Fruit fly (Drosophila melanogaster) Kc167 (cell line): Measurements from ENCODE around the gene Ldsdh1.
A peak's percentile ranks its signal among the peaks of the same experiment; 100 is the strongest.

Source experiments
- Myc ChIP-seq: fragments of >200 bp; optimal IDR thresholded peaks from 2 replicates; lab custom pipeline; 2017; ENCODE audit warnings: missing external identifiers
- Sin3A ChIP-seq: fragments of >200 bp; optimal IDR thresholded peaks from 2 replicates; lab custom pipeline; 2018; ENCODE audit warnings: missing external identifiers
- h ChIP-seq: fragments of >200 bp; optimal IDR thresholded peaks from 3 replicates; lab custom pipeline; 2018; ENCODE audit warnings: missing external identifiers
- insv ChIP-seq: fragments of >200 bp; optimal IDR thresholded peaks from 3 replicates; lab custom pipeline; 2018; ENCODE audit warnings: missing external identifiers
- psq ChIP-seq: fragments of >200 bp; optimal IDR thresholded peaks from 2 replicates; lab custom pipeline; 2017; ENCODE audit warnings: missing external identifiers
- ttk ChIP-seq: sonication (Bioruptor generic); optimal IDR thresholded peaks from 2 replicates; lab custom pipeline; 2017; ENCODE audit warnings: missing external identifiers

Ldsdh1 gene

dm6 chrX:8092075-8092682 is 10.8 kb upstream of the Ldsdh1 start:
- TF ChIP-seq insv (no peak), Sin3A (no peak), ttk (no peak), Myc (lab: Kevin White, UChicago) (no peak), psq (no peak), h (lab: Kevin White, UChicago) (no peak)

dm6 chrX:8091017-8091620 is 9.7 kb upstream of the Ldsdh1 start:
- TF ChIP-seq insv, result no peak

dm6 chrX:8087113-8087512 is 5.7 kb upstream of the Ldsdh1 start, which contains the start of gene CG2256:
Gene CG2256 (minus strand): TSS chrX:8087213.
- no peak for TF ChIP-seq Sin3A
- TF ChIP-seq ttk, result no peak
- no peak for TF ChIP-seq psq
- no peak for TF ChIP-seq insv
- no peak for TF ChIP-seq h (lab: Kevin White, UChicago)
- no peak for TF ChIP-seq Myc (lab: Kevin White, UChicago)

dm6 chrX:8080174-8080573 is 1.2 kb downstream of the Ldsdh1 start:
- TF ChIP-seq ttk (no peak), insv (no peak), h (lab: Kevin White, UChicago) (no peak), psq (no peak), Myc (lab: Kevin White, UChicago) (no peak), Sin3A (no peak)

dm6 chrX:8075300-8075927 is 6.0 kb downstream of the Ldsdh1 start, which contains the start of the genes Upf2 and CG1571:
Gene Upf2 (minus strand): TSS chrX:8075466.
Gene CG1571 (plus strand): TSS chrX:8075877.
- no peak for TF ChIP-seq ttk
- no peak for TF ChIP-seq psq
- TF ChIP-seq Sin3A, result no peak
- no peak for TF ChIP-seq h (lab: Kevin White, UChicago)
- TF ChIP-seq Myc (lab: Kevin White, UChicago), result no peak
- TF ChIP-seq insv, result no peak

- TF ChIP-seq ttk (no peak), insv (no peak), h (lab: Kevin White, UChicago) (no peak), Myc (lab: Kevin White, UChicago) (no peak), Sin3A (no peak), psq (no peak)
These were observed 18.2 kb downstream of the Ldsdh1 start for dm6 chrX:8063223-8063674.

dm6 chrX:8062180-8062480 is 19.3 kb downstream of the Ldsdh1 start:
- no peak for TF ChIP-seq Myc (lab: Kevin White, UChicago)
- TF ChIP-seq Sin3A, result no peak
- no peak for TF ChIP-seq ttk
- no peak for TF ChIP-seq h (lab: Kevin White, UChicago)
- no peak for TF ChIP-seq psq
- no peak for TF ChIP-seq insv

- no peak for TF ChIP-seq psq
These were observed 19.8 kb downstream of the Ldsdh1 start, which contains the start of gene mys for dm6 chrX:8061392-8062179. Gene mys (plus strand): TSS chrX:8061645.

dm6 chrX:8060921-8061270 is 20.5 kb downstream of the Ldsdh1 start:
- no peak for TF ChIP-seq ttk
- TF ChIP-seq insv, result no peak
- TF ChIP-seq Myc (lab: Kevin White, UChicago), result no peak
- TF ChIP-seq Sin3A, result no peak
- no peak for TF ChIP-seq psq
- no peak for TF ChIP-seq h (lab: Kevin White, UChicago)

- no peak for TF ChIP-seq ttk
- no peak for TF ChIP-seq psq
- no peak for TF ChIP-seq Sin3A
- no peak for TF ChIP-seq insv
- TF ChIP-seq h (lab: Kevin White, UChicago), result no peak
- no peak for TF ChIP-seq Myc (lab: Kevin White, UChicago)
These were observed 21.1 kb downstream of the Ldsdh1 start for dm6 chrX:8060148-8060920.

dm6 chrX:8059629-8060028 is 21.8 kb downstream of the Ldsdh1 start:
- no peak for TF ChIP-seq Sin3A
- no peak for TF ChIP-seq insv
- TF ChIP-seq ttk, result peak; percentile 51

dm6 chrX:8058446-8058900 is 22.9 kb downstream of the Ldsdh1 start:
- no peak for TF ChIP-seq insv
- TF ChIP-seq Sin3A, result no peak
- TF ChIP-seq h (lab: Kevin White, UChicago), result no peak
- no peak for TF ChIP-seq psq
- TF ChIP-seq Myc (lab: Kevin White, UChicago), result no peak
- no peak for TF ChIP-seq ttk
